Worm (Caenorhabditis elegans): ENCODE results near the gene F56D5.6.

DNA sequence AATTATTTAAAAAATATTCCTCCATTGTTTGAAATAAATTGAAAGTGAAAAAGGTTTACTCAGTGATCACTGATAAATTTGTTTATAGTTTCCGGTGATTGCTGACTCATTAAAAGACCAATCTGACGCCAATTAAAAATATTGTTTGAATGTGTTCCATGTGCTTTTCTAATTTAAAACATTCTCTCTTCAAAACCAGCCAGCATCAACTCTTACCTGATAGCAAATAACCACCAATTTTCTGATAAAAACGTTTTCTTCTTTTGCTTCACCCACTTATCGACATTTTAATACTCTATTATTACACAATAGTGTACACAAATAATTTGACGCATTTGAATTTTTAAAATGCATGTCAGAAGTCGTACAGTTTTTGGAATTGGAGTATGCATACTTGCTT lies at the start of gene F56D5.6:
- TF ChIP-seq blmp-1 (tag; optimal IDR thresholded peaks at IDR 0.05) (no peak), nhr-76 (tag; optimal IDR thresholded peaks at IDR 0.05) (no peak), mep-1 (tag; optimal IDR thresholded peaks at IDR 0.05) (no peak), nhr-2 (tag; optimal IDR thresholded peaks at IDR 0.05) (no peak), snpc-4 (tag; optimal IDR thresholded peaks at IDR 0.05) (no peak), unc-62 (GFP tag; optimal IDR thresholded peaks at IDR 0.05) (no peak), nhr-12 (tag; optimal IDR thresholded peaks at IDR 0.05) (no peak), lsy-2 (tag; optimal IDR thresholded peaks at IDR 0.05) (no peak), unc-39 (tag; optimal IDR thresholded peaks at IDR 0.05) (no peak), sem-2 (GFP tag; optimal IDR thresholded peaks at IDR 0.05) (no peak), elt-1 (tag; optimal IDR thresholded peaks at IDR 0.05; ENCODE audit: borderline replicate concordance, insufficient read depth) (no peak), elt-3 (tag; optimal IDR thresholded peaks at IDR 0.05) (no peak)
